Worm (Caenorhabditis elegans) whole organism, L2 larva: ENCODE results near the gene fask-1.

Experiments used
- C34F6.9 ChIP-seq: fragments of 150-350 bp; optimal IDR thresholded peaks from 2 replicates; lab custom pipeline; 2014; ENCODE audit warnings: missing biosample characterization, missing genetic modification characterization
- F13H6.1 ChIP-seq: sonication (generic microtip); optimal IDR thresholded peaks from 2 replicates; lab custom pipeline; 2016; ENCODE audit warnings: missing genetic modification characterization, missing compliant biosample characterization
- Y55F3AM.14 ChIP-seq: fragments of 200-800 bp; sonication (Bioruptor generic); optimal IDR thresholded peaks from 2 replicates; lab custom pipeline; 2018; ENCODE audit warnings: mild to moderate bottlenecking, missing genetic modification characterization, missing compliant biosample characterization
- alr-1 ChIP-seq: fragments of 150-350 bp; optimal IDR thresholded peaks from 2 replicates; lab custom pipeline; 2014; ENCODE audit warnings: missing biosample characterization, missing genetic modification characterization
- aly-2 ChIP-seq: fragments of 150-350 bp; optimal IDR thresholded peaks from 2 replicates; lab custom pipeline; 2014; ENCODE audit warnings: missing biosample characterization, missing genetic modification characterization
- ama-1 ChIP-seq: fragments of 150-350 bp; optimal IDR thresholded peaks from 2 replicates; lab custom pipeline; 2018; ENCODE audit warnings: inconsistent platforms
- blmp-1 ChIP-seq: sonication (generic microtip); optimal IDR thresholded peaks from 2 replicates; lab custom pipeline; 2017; ENCODE audit warnings: missing genetic modification characterization, mild to moderate bottlenecking, missing compliant biosample characterization, antibody characterized with exemption, moderate library complexity; ENCODE audit not compliant: insufficient read depth
- ceh-82 ChIP-seq: fragments of 150-350 bp; optimal IDR thresholded peaks from 2 replicates; lab custom pipeline; 2014; ENCODE audit warnings: missing biosample characterization, missing genetic modification characterization
- crh-2 ChIP-seq: sonication (generic microtip); optimal IDR thresholded peaks from 2 replicates; lab custom pipeline; 2017; ENCODE audit warnings: missing biosample characterization, missing genetic modification characterization
- egl-27 ChIP-seq: sonication (generic microtip); optimal IDR thresholded peaks from 3 replicates; lab custom pipeline; 2017; ENCODE audit warnings: missing biosample characterization, missing genetic modification reagents, missing genetic modification characterization
- elt-3 ChIP-seq: sonication (generic microtip); optimal IDR thresholded peaks from 2 replicates; lab custom pipeline; 2017; ENCODE audit warnings: missing biosample characterization, missing genetic modification characterization
- fos-1 ChIP-seq: fragments of 150-350 bp; optimal IDR thresholded peaks from 2 replicates; lab custom pipeline; 2014; ENCODE audit warnings: missing biosample characterization, missing genetic modification characterization
- lin-11 ChIP-seq: fragments of 150-350 bp; sonication (generic microtip); optimal IDR thresholded peaks from 2 replicates; lab custom pipeline; 2014; ENCODE audit warnings: missing biosample characterization, missing genetic modification characterization, inconsistent platforms, mixed read lengths
- lin-39 ChIP-seq: fragments of 150-350 bp; optimal IDR thresholded peaks from 2 replicates; lab custom pipeline; 2014; ENCODE audit warnings: missing biosample characterization, missing genetic modification reagents, missing genetic modification characterization
- lsy-2 ChIP-seq, 2 experiments: fragments of 150-350 bp in 1 of 2; sonication (generic microtip) in 1 of 2; optimal IDR thresholded peaks; 2 replicates each; lab custom pipeline; 2014 to 2017; ENCODE audit warnings: missing biosample characterization in 2 of 2, missing genetic modification characterization in 2 of 2
- mab-5 ChIP-seq: fragments of 150-350 bp; optimal IDR thresholded peaks from 2 replicates; lab custom pipeline; 2014; ENCODE audit warnings: missing biosample characterization, missing genetic modification characterization
- mbf-1 ChIP-seq: sonication (generic microtip); optimal IDR thresholded peaks from 2 replicates; lab custom pipeline; 2017; ENCODE audit warnings: missing biosample characterization, missing genetic modification characterization
- mdl-1 ChIP-seq, 2 experiments: fragments of 150-350 bp in 1 of 2; sonication (generic microtip) in 1 of 2; optimal IDR thresholded peaks; 2 replicates each; lab custom pipeline; 2017; ENCODE audit warnings: missing biosample characterization in 2 of 2, missing genetic modification characterization in 2 of 2
- nhr-12 ChIP-seq: fragments of 150-350 bp; optimal IDR thresholded peaks from 2 replicates; lab custom pipeline; 2014; ENCODE audit warnings: missing biosample characterization, missing genetic modification characterization
- nhr-129 ChIP-seq: fragments of 150-350 bp; optimal IDR thresholded peaks from 2 replicates; lab custom pipeline; 2014; ENCODE audit warnings: missing biosample characterization, missing genetic modification characterization
- nhr-23 ChIP-seq: fragments of 150-350 bp; optimal IDR thresholded peaks from 2 replicates; lab custom pipeline; 2014; ENCODE audit warnings: missing biosample characterization, missing genetic modification reagents, missing genetic modification characterization
- nhr-6 ChIP-seq: fragments of 150-350 bp; optimal IDR thresholded peaks from 2 replicates; lab custom pipeline; 2014; ENCODE audit warnings: missing biosample characterization, missing genetic modification characterization
- sem-4 ChIP-seq: fragments of 150-350 bp; optimal IDR thresholded peaks from 2 replicates; lab custom pipeline; 2014; ENCODE audit warnings: missing biosample characterization, missing genetic modification reagents, missing genetic modification characterization
- skn-1 ChIP-seq: sonication (generic microtip); optimal IDR thresholded peaks from 2 replicates; lab custom pipeline; 2017; ENCODE audit warnings: missing biosample characterization, missing genetic modification characterization
- sma-9 ChIP-seq, 2 experiments: fragments of 150-350 bp in 1 of 2; sonication (generic microtip) in 1 of 2; optimal IDR thresholded peaks; 2 replicates each; lab custom pipeline; 2014 to 2016; ENCODE audit warnings: missing genetic modification characterization in 2 of 2, mild to moderate bottlenecking in 1 of 2, missing biosample characterization in 1 of 2, missing compliant biosample characterization in 1 of 2, missing genetic modification reagents in 1 of 2, moderate library complexity in 1 of 2
- snpc-4 ChIP-seq: fragments of 150-350 bp; optimal IDR thresholded peaks from 2 replicates; lab custom pipeline; 2014; ENCODE audit warnings: missing biosample characterization, missing genetic modification characterization
- unc-39 ChIP-seq: fragments of 150-350 bp; optimal IDR thresholded peaks from 2 replicates; lab custom pipeline; 2014; ENCODE audit warnings: missing biosample characterization, missing genetic modification characterization
- unc-55 ChIP-seq: fragments of 150-350 bp; sonication (generic microtip); optimal IDR thresholded peaks from 3 replicates; lab custom pipeline; 2014; ENCODE audit warnings: missing biosample characterization, missing genetic modification reagents, missing genetic modification characterization
- unc-62 ChIP-seq: fragments of 150-350 bp; optimal IDR thresholded peaks from 2 replicates; lab custom pipeline; 2014; ENCODE audit warnings: missing biosample characterization, missing genetic modification reagents, missing genetic modification characterization
- ztf-11 ChIP-seq: sonication (generic microtip); optimal IDR thresholded peaks from 2 replicates; lab custom pipeline; 2017; ENCODE audit warnings: missing biosample characterization, missing genetic modification characterization
- ztf-4 ChIP-seq: fragments of 150-350 bp; optimal IDR thresholded peaks from 2 replicates; lab custom pipeline; 2014; ENCODE audit warnings: missing biosample characterization, missing genetic modification characterization

Gene fask-1

DNA sequence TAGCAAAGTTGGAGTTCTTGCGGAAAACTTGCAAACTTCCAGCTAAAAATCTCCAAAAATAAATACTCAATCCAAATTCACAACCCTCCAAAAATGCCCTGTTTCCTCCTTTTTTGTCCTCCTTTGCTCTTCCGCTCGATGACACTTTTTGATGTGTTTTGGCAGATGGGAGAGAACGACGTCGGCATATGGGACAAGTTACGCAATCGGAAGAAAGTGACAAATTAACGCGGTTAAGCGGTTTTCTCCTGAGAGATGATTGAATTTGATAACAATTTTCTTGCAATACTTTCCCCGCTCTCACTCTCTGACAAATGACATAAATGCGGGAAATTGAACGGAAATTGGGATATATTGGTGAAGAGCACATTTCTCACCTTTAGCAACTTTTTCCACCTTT, 16.2 kb downstream of the fask-1 start:
- no peak for TF ChIP-seq ama-1
- no peak for TF ChIP-seq crh-2 (tag; lab: Kevin White, UChicago)
- no peak for TF ChIP-seq sem-4 (tag; lab: Kevin White, UChicago)
- TF ChIP-seq nhr-12 (tag; lab: Kevin White, UChicago), result no peak
- no peak for TF ChIP-seq sma-9 (GFP tag; optimal IDR thresholded peaks at IDR 0.05; lab: Kevin White, UChicago)
- TF ChIP-seq sma-9 (tag; optimal IDR thresholded peaks at IDR 0.05; lab: Kevin White, UChicago), result no peak
- no peak for TF ChIP-seq unc-62 (GFP tag; lab: Kevin White, UChicago)
- no peak for TF ChIP-seq nhr-23 (tag; lab: Kevin White, UChicago)
- no peak for TF ChIP-seq mab-5

- no peak for TF ChIP-seq mdl-1 (tag; optimal IDR thresholded peaks at IDR 0.05; lab: Kevin White, UChicago)
- TF ChIP-seq mbf-1, result no peak
- no peak for TF ChIP-seq unc-39 (tag; lab: Kevin White, UChicago)
- TF ChIP-seq unc-55 (GFP tag; lab: Kevin White, UChicago), result peak; percentile 84
- no peak for TF ChIP-seq blmp-1 (tag; lab: Kevin White, UChicago)
- TF ChIP-seq aly-2 (tag; lab: Kevin White, UChicago), result no peak
- no peak for TF ChIP-seq ztf-4 (tag; lab: Kevin White, UChicago)
- no peak for TF ChIP-seq ceh-82 (tag; lab: Kevin White, UChicago)
- no peak for TF ChIP-seq nhr-6 (tag; lab: Kevin White, UChicago)
- TF ChIP-seq sem-4 (tag; lab: Kevin White, UChicago), result no peak
- TF ChIP-seq lsy-2 (tag; optimal IDR thresholded peaks at IDR 0.05; lab: Kevin White, UChicago), result peak in 1 of 2 experiments; percentile 21
- no peak for TF ChIP-seq C34F6.9 (tag; lab: Kevin White, UChicago)
- TF ChIP-seq mab-5, result peak; percentile 19
- peak; percentile 18 for TF ChIP-seq nhr-129 (tag; lab: Kevin White, UChicago)
- TF ChIP-seq ztf-11 (tag; lab: Kevin White, UChicago), result no peak
These were observed 18.3 kb downstream of the fask-1 start, which contains the start of gene unc-30 for ce11 chrIV:13118794-13119193. TSS of gene unc-30 (plus strand) at chrIV:13118977.

ce11 chrIV:13121396-13121795, 20.9 kb downstream of the fask-1 start:
- TF ChIP-seq blmp-1 (tag; lab: Kevin White, UChicago), result no peak
- TF ChIP-seq nhr-6 (tag; lab: Kevin White, UChicago), result no peak
- TF ChIP-seq unc-55 (GFP tag; lab: Kevin White, UChicago), result no peak
- TF ChIP-seq crh-2 (tag; lab: Kevin White, UChicago), result no peak
- TF ChIP-seq C34F6.9 (tag; lab: Kevin White, UChicago), result no peak
- no peak for TF ChIP-seq alr-1 (tag; lab: Kevin White, UChicago)
- TF ChIP-seq egl-27 (tag; lab: Kevin White, UChicago), result no peak
- TF ChIP-seq ceh-82 (tag; lab: Kevin White, UChicago), result no peak

DNA sequence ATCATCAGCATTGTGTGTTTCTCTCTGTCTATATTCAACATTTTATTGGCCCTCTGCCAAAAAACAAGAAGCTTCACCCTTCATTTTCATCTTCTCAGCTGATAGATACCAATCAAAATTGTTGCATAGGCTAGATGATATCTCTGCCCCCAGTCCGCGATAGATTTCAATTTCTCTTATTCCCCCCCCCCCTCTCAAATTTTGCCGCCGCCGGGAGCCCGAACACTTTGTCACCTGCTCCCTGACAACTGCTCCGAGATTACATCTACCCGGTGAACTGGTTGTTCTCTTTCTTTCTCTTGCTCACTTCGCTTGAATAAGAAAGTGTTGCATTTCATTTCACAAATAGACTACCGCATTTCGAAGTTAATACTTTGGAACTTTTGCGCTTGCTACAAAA, 25.5 kb downstream of the fask-1 start:
- TF ChIP-seq alr-1 (tag; lab: Kevin White, UChicago) (no peak), lin-39 (no peak), nhr-129 (tag; lab: Kevin White, UChicago) (peak; percentile 1), F13H6.1 (tag; lab: Kevin White, UChicago) (peak; percentile 34)

ce11 chrIV:13127720-13128119, 27.2 kb downstream of the fask-1 start:
- TF ChIP-seq unc-55 (GFP tag; lab: Kevin White, UChicago) (peak; percentile 15), lin-11 (no peak)

DNA sequence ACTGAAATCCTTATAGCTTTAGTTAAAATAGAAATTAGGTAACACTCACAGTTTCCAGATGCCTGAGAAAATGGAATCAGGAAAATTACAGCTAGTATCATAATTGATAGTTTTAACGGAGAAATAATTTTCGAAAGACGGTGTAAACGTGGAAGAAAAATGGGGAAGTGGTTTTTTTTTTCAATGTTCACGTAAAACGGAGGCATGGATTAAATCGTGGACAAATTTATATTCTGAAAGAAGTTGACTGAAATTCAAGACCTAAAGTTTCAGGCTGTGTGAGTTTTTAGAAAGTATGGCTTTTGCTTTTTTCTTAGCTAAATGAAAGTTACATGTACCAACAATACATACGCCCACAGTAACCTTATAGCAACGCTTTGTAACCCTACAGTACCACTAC, 41.7 kb downstream of the fask-1 start, which contains the start of gene spe-43:
Gene spe-43, minus strand, starts transcription at position 101 of the 400 bp plus-strand sequence.
- TF ChIP-seq sma-9 (GFP tag; optimal IDR thresholded peaks at IDR 0.05; lab: Kevin White, UChicago) (no peak), sma-9 (tag; optimal IDR thresholded peaks at IDR 0.05; lab: Kevin White, UChicago) (no peak)
- TF ChIP-seq, all 48 proteins: peak for 0

DNA sequence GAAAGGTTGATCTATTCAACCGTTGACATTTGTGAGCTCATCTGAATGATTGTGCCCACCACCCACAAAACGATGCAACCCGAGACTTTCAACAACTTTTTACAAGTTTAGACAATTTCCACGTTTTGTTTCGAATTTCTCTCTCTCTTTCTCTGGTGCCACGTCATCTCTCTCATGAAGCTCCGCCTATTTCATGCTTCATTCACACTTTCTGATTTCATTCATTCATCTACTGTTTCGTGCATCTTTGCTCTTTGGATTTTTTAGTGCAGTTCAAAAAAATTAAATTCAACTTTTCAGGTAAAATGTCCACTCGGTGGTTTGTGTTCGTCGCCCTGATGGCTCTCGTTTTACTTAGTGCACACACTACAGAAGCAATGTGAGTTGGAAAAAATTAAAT, 48.8 kb downstream of the fask-1 start, which contains the start of gene nlp-79:
Gene nlp-79, plus strand, starts transcription at position 301 of the 400 bp plus-strand sequence.
- no peak for TF ChIP-seq aly-2 (tag; lab: Kevin White, UChicago)
- TF ChIP-seq unc-62 (GFP tag; lab: Kevin White, UChicago), result no peak
- TF ChIP-seq nhr-23 (tag; lab: Kevin White, UChicago), result no peak
- TF ChIP-seq unc-39 (tag; lab: Kevin White, UChicago), result no peak
- no peak for TF ChIP-seq snpc-4 (tag; lab: Kevin White, UChicago)
- no peak for TF ChIP-seq mdl-1 (tag; optimal IDR thresholded peaks at IDR 0.05; lab: Kevin White, UChicago)
- TF ChIP-seq Y55F3AM.14, result no peak
- TF ChIP-seq unc-55 (GFP tag; lab: Kevin White, UChicago), result no peak
- no peak for TF ChIP-seq ama-1
- TF ChIP-seq elt-3 (tag; lab: Kevin White, UChicago), result no peak
- TF ChIP-seq skn-1, result no peak
- no peak for TF ChIP-seq blmp-1 (tag; lab: Kevin White, UChicago)
- no peak for TF ChIP-seq egl-27 (tag; lab: Kevin White, UChicago)
- TF ChIP-seq fos-1 (tag; lab: Kevin White, UChicago), result no peak
- TF ChIP-seq lin-39, result no peak
- TF ChIP-seq nhr-129 (tag; lab: Kevin White, UChicago), result no peak
